Worm (Caenorhabditis elegans) whole organism, L4/young adult: ENCODE data around the gene F15A4.5.

Source experiments
- W03F9.2 ChIP-seq: fragments of 150-350 bp; optimal IDR thresholded peaks from 2 replicates; lab custom pipeline; 2014; ENCODE audit warnings: missing biosample characterization, missing genetic modification characterization
- dao-5 ChIP-seq: sonication (generic microtip); optimal IDR thresholded peaks from 2 replicates; lab custom pipeline; 2016; ENCODE audit warnings: missing genotype, missing genetic modification characterization, moderate library complexity, missing compliant biosample characterization
- him-1 ChIP-seq: sonication (generic microtip); optimal IDR thresholded peaks from 2 replicates; lab custom pipeline; 2016; ENCODE audit warnings: missing genotype, missing genetic modification reagents, missing genetic modification characterization, missing compliant biosample characterization

- TF ChIP-seq W03F9.2 (tag; lab: Kevin White, UChicago) (no peak), dao-5 (tag; lab: Kevin White, UChicago) (no peak), him-1 (no peak)
These were observed 35.5 kb upstream of the F15A4.5 start for ce11 chrII:12506511-12506910.
